Fruit fly (Drosophila melanogaster) whole organism, embryonic: Measurements from ENCODE around the gene Nf-YC.

ENCODE experiments used
- Adf1 ChIP-seq: fragments of 200-800 bp; sonication (Bioruptor generic); IDR thresholded peaks from 2 replicates; pipeline ENCODE4 v1.3.6; 2022; ENCODE audit warnings: missing biosample characterization, missing genetic modification characterization
- Antp ChIP-seq: fragments of 200-800 bp; sonication (Bioruptor generic); optimal IDR thresholded peaks from 3 replicates; lab custom pipeline; 2016; ENCODE audit warnings: missing biosample characterization, missing genetic modification characterization
- CG14441 ChIP-seq: fragments of 200-800 bp; sonication (Bioruptor generic); IDR thresholded peaks from 2 replicates; pipeline ENCODE4 v1.3.6; 2022; ENCODE audit warnings: missing biosample characterization, missing genetic modification characterization
- CG14710 ChIP-seq: fragments of 200-800 bp; sonication (Bioruptor generic); optimal IDR thresholded peaks from 3 replicates; lab custom pipeline; 2019; ENCODE audit warnings: missing biosample characterization, mild to moderate bottlenecking, missing genetic modification characterization, moderate library complexity
- CG1602 ChIP-seq: fragments of 200-800 bp; sonication (Bioruptor generic); optimal IDR thresholded peaks from 3 replicates; lab custom pipeline; 2016; ENCODE audit warnings: missing biosample characterization, missing genetic modification characterization
- CG1603 ChIP-seq: fragments of 200-800 bp; sonication (Bioruptor generic); optimal IDR thresholded peaks from 2 replicates; lab custom pipeline; 2019; ENCODE audit warnings: missing biosample characterization, mild to moderate bottlenecking, missing genetic modification characterization, moderate library complexity
- CG16813 ChIP-seq: fragments of 200-800 bp; sonication (Bioruptor generic); IDR thresholded peaks from 3 replicates; pipeline ENCODE4 v1.3.6; 2022; ENCODE audit warnings: missing biosample characterization, missing genetic modification characterization; ENCODE audit not compliant: partially characterized antibody
- CG18011 ChIP-seq: fragments of 200-800 bp; sonication (Bioruptor generic); optimal IDR thresholded peaks from 2 replicates; lab custom pipeline; 2017; ENCODE audit warnings: missing biosample characterization, missing genetic modification characterization, mild to moderate bottlenecking, moderate library complexity, missing genotype
- CG2202 ChIP-seq: fragments of 200-800 bp; sonication (Bioruptor generic); optimal IDR thresholded peaks from 2 replicates; lab custom pipeline; 2018; ENCODE audit warnings: missing biosample characterization, mild to moderate bottlenecking, missing genetic modification characterization
- CG3065 ChIP-seq: fragments of 200-800 bp; sonication (Bioruptor generic); optimal IDR thresholded peaks from 2 replicates; lab custom pipeline; 2016; ENCODE audit warnings: missing biosample characterization, missing genetic modification characterization
- CG31224 ChIP-seq: fragments of 200-800 bp; sonication (Bioruptor generic); IDR thresholded peaks from 2 replicates; pipeline ENCODE4 v1.3.6; 2022; ENCODE audit warnings: missing biosample characterization, missing genetic modification characterization
- CG31388 ChIP-seq: fragments of 200-800 bp; sonication (Bioruptor generic); optimal IDR thresholded peaks from 2 replicates; lab custom pipeline; 2016; ENCODE audit warnings: missing biosample characterization, missing genetic modification characterization
- CG32532 ChIP-seq: fragments of 200-800 bp; sonication (Bioruptor generic); IDR thresholded peaks from 2 replicates; pipeline ENCODE4 v1.3.6; 2022; ENCODE audit warnings: missing biosample characterization, missing genetic modification characterization
- CG32767 ChIP-seq: fragments of 200-800 bp; sonication (Bioruptor generic); IDR thresholded peaks from 2 replicates; pipeline ENCODE4 v1.3.6; 2022; ENCODE audit warnings: missing biosample characterization, missing genetic modification characterization
- CG33213 ChIP-seq: fragments of 200-800 bp; sonication (Bioruptor generic); optimal IDR thresholded peaks from 3 replicates; lab custom pipeline; 2016; ENCODE audit warnings: missing biosample characterization, missing genetic modification characterization
- CG4282 ChIP-seq: fragments of 200-800 bp; sonication (Bioruptor generic); optimal IDR thresholded peaks from 2 replicates; lab custom pipeline; 2016; ENCODE audit warnings: missing biosample characterization, missing genetic modification characterization
- CG8089 ChIP-seq: fragments of 200-800 bp; sonication (Bioruptor generic); optimal IDR thresholded peaks from 3 replicates; lab custom pipeline; 2016; ENCODE audit warnings: missing biosample characterization, missing genetic modification characterization
- CG9609 ChIP-seq: fragments of 200-800 bp; sonication (Bioruptor generic); optimal IDR thresholded peaks from 3 replicates; lab custom pipeline; 2016; ENCODE audit warnings: missing biosample characterization, missing genetic modification characterization
- CG9727 ChIP-seq: fragments of 200-800 bp; sonication (Bioruptor generic); optimal IDR thresholded peaks from 3 replicates; lab custom pipeline; 2017; ENCODE audit warnings: missing biosample characterization, mild to moderate bottlenecking, missing genetic modification characterization
- CrebB ChIP-seq: fragments of 200-800 bp; sonication (Bioruptor generic); optimal IDR thresholded peaks from 3 replicates; lab custom pipeline; 2018; ENCODE audit warnings: missing biosample characterization, mild to moderate bottlenecking, missing genetic modification characterization
- Ets65A ChIP-seq: fragments of 200-800 bp; sonication (Bioruptor generic); peaks from one replicate; lab custom pipeline; 2016; ENCODE audit warnings: missing biosample characterization, missing genetic modification characterization
- H2.0 ChIP-seq: fragments of 200-800 bp; sonication (Bioruptor generic); IDR thresholded peaks from 2 replicates; pipeline ENCODE4 v1.3.6; 2022; ENCODE audit warnings: missing biosample characterization, missing genetic modification characterization
- Hmr ChIP-seq: fragments of 200-800 bp; sonication (Bioruptor generic); optimal IDR thresholded peaks from 3 replicates; lab custom pipeline; 2017; ENCODE audit warnings: mild to moderate bottlenecking, missing biosample characterization, missing genetic modification reagents, missing genetic modification characterization
- Kr ChIP-seq: fragments of 200-800 bp; sonication (Bioruptor generic); optimal IDR thresholded peaks from 2 replicates; lab custom pipeline; 2017; ENCODE audit warnings: missing biosample characterization, mild to moderate bottlenecking, missing genetic modification characterization
- Mes4 ChIP-seq: fragments of 200-800 bp; sonication (Bioruptor generic); optimal IDR thresholded peaks from 2 replicates; lab custom pipeline; 2016; ENCODE audit warnings: missing biosample characterization, missing genetic modification characterization
- Mrtf ChIP-seq: fragments of 200-800 bp; sonication (Bioruptor generic); IDR thresholded peaks from 3 replicates; pipeline ENCODE4 v1.3.6; 2022; ENCODE audit warnings: missing biosample characterization, missing genetic modification characterization
- NfI ChIP-seq: fragments of 200-800 bp; sonication (Bioruptor generic); optimal IDR thresholded peaks from 3 replicates; lab custom pipeline; 2018; ENCODE audit warnings: missing biosample characterization, mild to moderate bottlenecking, missing genetic modification characterization, moderate library complexity
- Optix ChIP-seq: fragments of 200-800 bp; sonication (Bioruptor generic); IDR thresholded peaks from 3 replicates; pipeline ENCODE4 v1.3.6; 2022; ENCODE audit warnings: missing biosample characterization, missing genetic modification characterization
- Rfx ChIP-seq: fragments of 200-800 bp; sonication (Bioruptor generic); IDR thresholded peaks from 2 replicates; pipeline ENCODE4 v1.3.6; 2022; ENCODE audit warnings: missing biosample characterization, missing genetic modification characterization
- Sry-δ ChIP-seq: fragments of 200-800 bp; sonication (Bioruptor generic); optimal IDR thresholded peaks from 2 replicates; lab custom pipeline; 2016; ENCODE audit warnings: missing biosample characterization, missing genetic modification characterization
- Tbp ChIP-seq: fragments of >200 bp; optimal IDR thresholded peaks from 2 replicates; lab custom pipeline; 2018; ENCODE audit warnings: missing biosample characterization, missing genetic modification characterization
- Usf ChIP-seq: fragments of 200-800 bp; sonication (Bioruptor generic); optimal IDR thresholded peaks from 2 replicates; lab custom pipeline; 2017; ENCODE audit warnings: missing genotype, missing biosample characterization, missing genetic modification characterization
- Xrp1 ChIP-seq: fragments of 200-800 bp; sonication (Bioruptor generic); IDR thresholded peaks from 2 replicates; pipeline ENCODE4 v1.3.6; 2022; ENCODE audit warnings: missing biosample characterization, missing genetic modification characterization
- aop ChIP-seq: fragments of 200-800 bp; sonication (Bioruptor generic); IDR thresholded peaks from 2 replicates; pipeline ENCODE4 v1.3.6; 2022; ENCODE audit warnings: missing biosample characterization, missing genetic modification characterization
- az2 ChIP-seq: fragments of 200-800 bp; sonication (Bioruptor generic); optimal IDR thresholded peaks from 3 replicates; lab custom pipeline; 2016; ENCODE audit warnings: missing biosample characterization, missing genetic modification characterization
- bab2 ChIP-seq: fragments of 200-800 bp; sonication (Bioruptor generic); optimal IDR thresholded peaks from 2 replicates; lab custom pipeline; 2016; ENCODE audit warnings: missing biosample characterization, missing genetic modification characterization
- bsh ChIP-seq, 2 experiments: fragments of 200-800 bp; sonication (Bioruptor generic); optimal IDR thresholded peaks; 2 replicates each; lab custom pipeline; 2017 to 2018; ENCODE audit warnings: mild to moderate bottlenecking in 2 of 2, missing biosample characterization in 2 of 2, missing genetic modification characterization in 2 of 2, moderate library complexity in 1 of 2
- cad ChIP-seq: fragments of >200 bp; optimal IDR thresholded peaks from 2 replicates; lab custom pipeline; 2017; ENCODE audit warnings: missing biosample characterization, missing genetic modification characterization
- ci ChIP-seq: fragments of 200-800 bp; sonication (Bioruptor generic); IDR thresholded peaks from 3 replicates; pipeline ENCODE4 v1.3.6; 2022; ENCODE audit warnings: missing biosample characterization, missing genetic modification characterization
- crc ChIP-seq: fragments of 200-800 bp; sonication (Bioruptor generic); optimal IDR thresholded peaks from 2 replicates; lab custom pipeline; 2016; ENCODE audit warnings: missing biosample characterization, missing genetic modification characterization
- crp ChIP-seq, 2 experiments: fragments of 200-800 bp; sonication (Bioruptor generic); optimal IDR thresholded peaks; 2 replicates in 1 of 2; 3 replicates in 1 of 2; lab custom pipeline; 2017; ENCODE audit warnings: missing biosample characterization in 2 of 2, missing genetic modification characterization in 2 of 2, mild to moderate bottlenecking in 1 of 2, moderate library complexity in 1 of 2
- dati ChIP-seq: fragments of 200-800 bp; sonication (Bioruptor generic); IDR thresholded peaks from 2 replicates; pipeline ENCODE4 v1.3.6; 2022; ENCODE audit warnings: missing biosample characterization, missing genetic modification characterization
- fd64A ChIP-seq: fragments of 200-800 bp; sonication (Bioruptor generic); optimal IDR thresholded peaks from 3 replicates; lab custom pipeline; 2018; ENCODE audit warnings: missing biosample characterization, mild to moderate bottlenecking, missing genetic modification characterization
- fru ChIP-seq: fragments of >200 bp; optimal IDR thresholded peaks from 2 replicates; lab custom pipeline; 2017
- jumu ChIP-seq: fragments of 200-800 bp; sonication (Bioruptor generic); optimal IDR thresholded peaks from 3 replicates; lab custom pipeline; 2016; ENCODE audit warnings: missing biosample characterization, missing genetic modification characterization
- nom ChIP-seq: fragments of 200-800 bp; sonication (Bioruptor generic); optimal IDR thresholded peaks from 2 replicates; lab custom pipeline; 2017; ENCODE audit warnings: missing biosample characterization, missing genetic modification characterization, mild to moderate bottlenecking, moderate library complexity, missing genetic modification reagents
- p53 ChIP-seq: fragments of 200-800 bp; sonication (Bioruptor generic); optimal IDR thresholded peaks from 2 replicates; lab custom pipeline; 2016; ENCODE audit warnings: missing biosample characterization, missing genetic modification characterization
- phol ChIP-seq: fragments of 200-800 bp; sonication (Bioruptor generic); optimal IDR thresholded peaks from 3 replicates; lab custom pipeline; 2018; ENCODE audit warnings: missing biosample characterization, mild to moderate bottlenecking, missing genetic modification characterization, moderate library complexity
- tgo ChIP-seq: fragments of 200-800 bp; sonication (Bioruptor generic); IDR thresholded peaks from 3 replicates; pipeline ENCODE4 v1.3.6; 2022; ENCODE audit warnings: missing biosample characterization, missing genetic modification characterization
- tin ChIP-seq: fragments of 200-800 bp; sonication (Bioruptor generic); optimal IDR thresholded peaks from 3 replicates; lab custom pipeline; 2016; ENCODE audit warnings: missing biosample characterization, missing genetic modification characterization
- vvl ChIP-seq: fragments of 200-800 bp; sonication (Bioruptor generic); IDR thresholded peaks from 2 replicates; pipeline ENCODE4 v1.3.6; 2022; ENCODE audit warnings: missing biosample characterization, missing genetic modification characterization

The Nf-YC gene

DNA sequence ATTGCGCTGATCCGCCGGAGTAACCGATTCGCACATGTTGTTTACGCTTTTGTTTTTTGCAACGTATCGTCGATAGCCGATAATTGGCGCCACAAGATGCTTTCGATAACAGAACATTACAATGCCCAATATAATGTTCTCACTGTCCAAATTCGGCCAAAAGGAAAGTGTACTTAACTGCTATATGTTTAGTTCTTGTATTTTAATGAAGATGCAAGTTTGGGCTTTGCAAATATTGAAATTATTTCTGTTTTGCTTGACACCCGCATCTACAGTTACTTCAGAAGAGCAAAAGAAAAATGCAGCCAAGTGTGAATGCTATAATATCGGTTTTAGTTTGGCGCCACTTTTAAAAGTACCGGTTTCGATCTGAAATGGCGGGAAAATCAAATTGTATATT, 31.9 kb upstream of the Nf-YC start (continued):
- TF ChIP-seq p53 (GFP tag; lab: Kevin White, UChicago) (peak; percentile 85), Mrtf (GFP tag; lab: Robert Waterston, UW) (peak; percentile 87), Adf1 (GFP tag; lab: Robert Waterston, UW) (peak; percentile 54), CG3065 (peak; percentile 62), Antp (GFP tag; lab: Kevin White, UChicago) (peak; percentile 94), NfI (peak; percentile 94), fd64A (GFP tag; lab: Kevin White, UChicago) (peak; percentile 58), aop (GFP tag; lab: Robert Waterston, UW) (peak; percentile 78; the same call in 1 of the 2 replicates), Tbp (GFP tag; lab: Kevin White, UChicago) (no peak), Optix (GFP tag; lab: Robert Waterston, UW) (peak; percentile 81), CG14441 (GFP tag; lab: Robert Waterston, UW) (peak; percentile 90), Mes4 (GFP tag; lab: Kevin White, UChicago) (peak; percentile 84), az2 (GFP tag; lab: Kevin White, UChicago) (peak; percentile 87), CG1602 (GFP tag; lab: Kevin White, UChicago) (peak; percentile 85), CG2202 (tag; lab: Kevin White, UChicago) (peak; percentile 71), crc (GFP tag; lab: Kevin White, UChicago) (peak; percentile 88), CG4282 (peak; percentile 75), tgo (peak; percentile 81), cad (GFP tag; lab: Kevin White, UChicago) (no peak), Ets65A (peak; percentile 99), Xrp1 (peak; percentile 89), CG31224 (GFP tag; lab: Robert Waterston, UW) (peak; percentile 79), dati (GFP tag; lab: Robert Waterston, UW) (0 out of 2 replicates have a peak, but pooled peaks have one; percentile 37), CG8089 (GFP tag; lab: Kevin White, UChicago) (peak; percentile 87), Hmr (GFP tag; lab: Kevin White, UChicago) (peak; percentile 91), CG14710 (peak; percentile 91), H2.0 (GFP tag; lab: Robert Waterston, UW) (peak; percentile 84), phol (tag; lab: Kevin White, UChicago) (peak; percentile 93), Kr (no peak), CG32532 (GFP tag; lab: Robert Waterston, UW) (peak; percentile 89), bab2 (GFP tag; lab: Kevin White, UChicago) (peak; percentile 94), CG1603 (tag; lab: Kevin White, UChicago) (peak; percentile 95)

DNA sequence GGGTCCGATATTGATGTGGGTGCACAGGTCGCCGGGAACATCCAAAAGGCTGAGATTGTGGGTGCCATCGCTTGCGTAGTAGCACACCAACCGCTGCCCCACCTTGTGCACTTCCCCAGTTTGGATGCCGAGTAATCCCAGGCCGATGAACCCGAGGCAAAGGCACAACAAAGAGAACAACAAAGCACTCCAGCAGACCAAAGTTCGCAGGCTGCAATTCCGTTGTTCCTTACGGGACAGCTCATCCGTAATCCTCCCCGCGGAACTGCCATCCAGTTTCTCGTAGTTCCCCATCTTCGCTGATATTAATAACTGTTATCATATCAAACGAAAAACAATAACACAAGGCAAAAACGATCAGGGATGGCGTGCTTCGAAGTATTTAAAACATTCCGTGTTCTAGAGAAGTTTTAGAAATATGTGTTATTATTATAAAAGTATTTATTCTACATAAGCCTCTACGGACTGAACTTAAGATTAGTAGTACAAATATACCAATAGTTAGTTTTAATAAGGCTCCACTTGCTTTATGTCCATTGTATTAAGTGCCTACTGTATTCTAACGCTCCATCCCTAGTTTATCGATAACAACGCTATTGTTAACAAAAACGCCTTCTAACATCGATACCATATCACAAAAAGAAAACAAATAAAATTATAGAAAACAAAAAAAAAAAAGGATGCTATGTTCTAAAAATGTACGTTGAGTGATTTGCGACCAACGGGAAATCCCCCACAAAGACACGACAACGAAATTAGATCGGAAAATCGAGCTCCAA, 28.6 kb upstream of the Nf-YC start, which contains the start of the genes Cht11 and CG4558:
TSS of gene Cht11 (minus strand) at position 340 of the 779 bp plus-strand sequence.
TSS of gene CG4558 (plus strand) at position 593 of the 779 bp plus-strand sequence.
- TF ChIP-seq CG8089 (GFP tag; lab: Kevin White, UChicago) (no peak), CG9727 (GFP tag; lab: Kevin White, UChicago) (peak; percentile 76), CG9609 (GFP tag; lab: Kevin White, UChicago) (peak; percentile 39), CG18011 (peak; percentile 51), bsh (GFP tag; optimal IDR thresholded peaks at IDR 0.05; lab: Kevin White, UChicago) (peak; percentile 81 to 83), CG32767 (GFP tag; lab: Robert Waterston, UW) (peak; percentile 58; the same call in 1 of the 2 replicates), CG31388 (GFP tag; lab: Kevin White, UChicago) (peak; percentile 41), crp (GFP tag; optimal IDR thresholded peaks at IDR 0.05; lab: Kevin White, UChicago) (peak in 1 of 2 experiments; percentile 21), jumu (peak; percentile 64), vvl (GFP tag; lab: Robert Waterston, UW) (peak; percentile 88), tin (GFP tag; lab: Kevin White, UChicago) (peak; percentile 80), CG33213 (GFP tag; lab: Kevin White, UChicago) (peak; percentile 11), fru (lab: Kevin White, UChicago) (no peak), CG16813 (GFP tag; lab: Robert Waterston, UW) (peak; percentile 49; the same call in 1 of the 3 replicates), Sry-δ (GFP tag; lab: Kevin White, UChicago) (peak; percentile 59), CG32532 (GFP tag; lab: Robert Waterston, UW) (peak; percentile 86), Usf (GFP tag; lab: Kevin White, UChicago) (peak; percentile 60), Rfx (GFP tag; lab: Robert Waterston, UW) (peak; percentile 87), ci (GFP tag; lab: Robert Waterston, UW) (peak; percentile 83), CrebB (tag; lab: Kevin White, UChicago) (peak; percentile 49), nom (GFP tag; lab: Kevin White, UChicago) (peak; percentile 47)
